Fruit fly (Drosophila melanogaster) whole organism, embryonic: ENCODE measurements around the gene rdhB.

Experiments used
- ATbp ChIP-seq: fragments of 200-800 bp; sonication (Bioruptor generic); optimal IDR thresholded peaks from 2 replicates; lab custom pipeline; 2017; ENCODE audit warnings: missing biosample characterization, mild to moderate bottlenecking, missing genetic modification characterization, missing genetic modification reagents
- Blimp-1 ChIP-seq: fragments of 200-800 bp; sonication (Bioruptor generic); optimal IDR thresholded peaks from 3 replicates; lab custom pipeline; 2018; ENCODE audit warnings: missing biosample characterization, missing genetic modification characterization, mild to moderate bottlenecking, moderate library complexity, missing genetic modification reagents
- C15 ChIP-seq: fragments of 200-800 bp; sonication (Bioruptor generic); IDR thresholded peaks from 3 replicates; pipeline ENCODE4 v1.3.6; 2022; ENCODE audit warnings: missing biosample characterization, missing genetic modification characterization
- CG10274 ChIP-seq: fragments of 200-800 bp; sonication (Bioruptor generic); optimal IDR thresholded peaks from 3 replicates; lab custom pipeline; 2017; ENCODE audit warnings: missing biosample characterization, mild to moderate bottlenecking, missing genetic modification characterization
- CG11504 ChIP-seq: fragments of 200-800 bp; sonication (Bioruptor generic); optimal IDR thresholded peaks from 3 replicates; lab custom pipeline; 2019; ENCODE audit warnings: missing biosample characterization, mild to moderate bottlenecking, missing genetic modification characterization, moderate library complexity
- CG13296 ChIP-seq: fragments of 200-800 bp; sonication (Bioruptor generic); optimal IDR thresholded peaks from 3 replicates; lab custom pipeline; 2018; ENCODE audit warnings: missing biosample characterization, mild to moderate bottlenecking, missing genetic modification characterization
- CG1603 ChIP-seq: fragments of 200-800 bp; sonication (Bioruptor generic); optimal IDR thresholded peaks from 2 replicates; lab custom pipeline; 2019; ENCODE audit warnings: missing biosample characterization, mild to moderate bottlenecking, missing genetic modification characterization, moderate library complexity
- CG31441 ChIP-seq: fragments of 200-800 bp; sonication (Bioruptor generic); IDR thresholded peaks from 2 replicates; pipeline ENCODE4 v1.3.6; 2022; ENCODE audit warnings: missing biosample characterization, missing genetic modification characterization
- CG32532 ChIP-seq: fragments of 200-800 bp; sonication (Bioruptor generic); IDR thresholded peaks from 2 replicates; pipeline ENCODE4 v1.3.6; 2022; ENCODE audit warnings: missing biosample characterization, missing genetic modification characterization
- CG33557 ChIP-seq: fragments of 200-800 bp; sonication (Bioruptor generic); optimal IDR thresholded peaks from 2 replicates; lab custom pipeline; 2019; ENCODE audit warnings: missing biosample characterization, mild to moderate bottlenecking, missing genetic modification characterization, moderate library complexity
- CG3726 ChIP-seq: fragments of 200-800 bp; sonication (Bioruptor generic); IDR thresholded peaks from 3 replicates; pipeline ENCODE4, ENCODE4 v1.3.6; 2022; ENCODE audit warnings: missing biosample characterization, missing genetic modification characterization
- CG3838 ChIP-seq: fragments of 200-800 bp; sonication (Bioruptor generic); optimal IDR thresholded peaks from 3 replicates; lab custom pipeline; 2016; ENCODE audit warnings: missing biosample characterization, missing genetic modification characterization
- CG4424 ChIP-seq: fragments of 200-800 bp; sonication (Bioruptor generic); optimal IDR thresholded peaks from 3 replicates; lab custom pipeline; 2016; ENCODE audit warnings: missing biosample characterization, missing genetic modification characterization
- CG4617 ChIP-seq: fragments of 200-800 bp; sonication (Bioruptor generic); optimal IDR thresholded peaks from 3 replicates; lab custom pipeline; 2016; ENCODE audit warnings: missing biosample characterization, missing genetic modification characterization, borderline replicate concordance
- CG8924 ChIP-seq: fragments of 200-800 bp; optimal IDR thresholded peaks from 3 replicates; lab custom pipeline; 2019; ENCODE audit warnings: missing biosample characterization, mild to moderate bottlenecking, missing genetic modification characterization, moderate library complexity
- Camta ChIP-seq: fragments of 200-800 bp; sonication (Bioruptor generic); optimal IDR thresholded peaks from 2 replicates; lab custom pipeline; 2016; ENCODE audit warnings: missing biosample characterization, missing genetic modification characterization
- D19A ChIP-seq: fragments of 200-800 bp; optimal IDR thresholded peaks from 3 replicates; lab custom pipeline; 2019; ENCODE audit warnings: missing biosample characterization, mild to moderate bottlenecking, missing genetic modification characterization, moderate library complexity
- Dbx ChIP-seq: fragments of 200-800 bp; sonication (Bioruptor generic); IDR thresholded peaks from 3 replicates; pipeline ENCODE4 v1.3.6; 2022; ENCODE audit warnings: missing biosample characterization, missing genetic modification characterization
- Dip2 ChIP-seq: fragments of 200-800 bp; sonication (Bioruptor generic); IDR thresholded peaks from 2 replicates; pipeline ENCODE4 v1.3.6; 2022; ENCODE audit warnings: missing biosample characterization, missing genetic modification characterization
- Dip3 ChIP-seq: fragments of 200-800 bp; sonication (Bioruptor generic); optimal IDR thresholded peaks from 3 replicates; lab custom pipeline; 2016; ENCODE audit warnings: missing biosample characterization, missing genetic modification characterization
- Eip74EF ChIP-seq, 2 experiments: fragments of 200-800 bp in 1 of 2; fragments of >200 bp in 1 of 2; sonication (Bioruptor generic) in 1 of 2; optimal IDR thresholded peaks; 2 replicates each; lab custom pipeline; 2017 to 2019; ENCODE audit warnings: missing biosample characterization in 2 of 2, missing genetic modification characterization in 2 of 2, mild to moderate bottlenecking in 1 of 2, moderate library complexity in 1 of 2
- Gug ChIP-seq: fragments of 200-800 bp; sonication (Bioruptor generic); IDR thresholded peaks from 4 replicates; pipeline ENCODE4 v1.3.6; 2022; ENCODE audit warnings: missing biosample characterization, missing genetic modification characterization
- HLH3B ChIP-seq: fragments of 200-800 bp; sonication (Bioruptor generic); IDR thresholded peaks from 2 replicates; pipeline ENCODE4 v1.3.6; 2022; ENCODE audit warnings: missing biosample characterization, missing genetic modification characterization
- Hand ChIP-seq: fragments of 200-800 bp; sonication (Bioruptor generic); optimal IDR thresholded peaks from 2 replicates; lab custom pipeline; 2017; ENCODE audit warnings: mild to moderate bottlenecking, missing biosample characterization, missing genetic modification reagents, missing genetic modification characterization
- Lhr ChIP-seq: fragments of 200-800 bp; sonication (Bioruptor generic); optimal IDR thresholded peaks from 3 replicates; lab custom pipeline; 2017; ENCODE audit warnings: mild to moderate bottlenecking, missing biosample characterization, missing genetic modification reagents, missing genetic modification characterization
- Myb ChIP-seq: fragments of 200-800 bp; sonication (Bioruptor generic); optimal IDR thresholded peaks from 2 replicates; lab custom pipeline; 2016; ENCODE audit warnings: missing biosample characterization, missing genetic modification characterization
- NfI ChIP-seq: fragments of 200-800 bp; sonication (Bioruptor generic); optimal IDR thresholded peaks from 3 replicates; lab custom pipeline; 2018; ENCODE audit warnings: missing biosample characterization, mild to moderate bottlenecking, missing genetic modification characterization, moderate library complexity
- Opbp ChIP-seq: fragments of 200-800 bp; sonication (Bioruptor generic); IDR thresholded peaks from 3 replicates; pipeline ENCODE4 v1.3.6; 2022; ENCODE audit warnings: missing biosample characterization, missing genetic modification characterization; ENCODE audit not compliant: partially characterized antibody
- Usf ChIP-seq: fragments of 200-800 bp; sonication (Bioruptor generic); optimal IDR thresholded peaks from 2 replicates; lab custom pipeline; 2017; ENCODE audit warnings: missing genotype, missing biosample characterization, missing genetic modification characterization
- Xrp1 ChIP-seq: fragments of 200-800 bp; sonication (Bioruptor generic); IDR thresholded peaks from 2 replicates; pipeline ENCODE4 v1.3.6; 2022; ENCODE audit warnings: missing biosample characterization, missing genetic modification characterization
- az2 ChIP-seq: fragments of 200-800 bp; sonication (Bioruptor generic); optimal IDR thresholded peaks from 3 replicates; lab custom pipeline; 2016; ENCODE audit warnings: missing biosample characterization, missing genetic modification characterization
- dati ChIP-seq: fragments of 200-800 bp; sonication (Bioruptor generic); IDR thresholded peaks from 2 replicates; pipeline ENCODE4 v1.3.6; 2022; ENCODE audit warnings: missing biosample characterization, missing genetic modification characterization
- dmrt99B ChIP-seq: fragments of 200-800 bp; sonication (Bioruptor generic); optimal IDR thresholded peaks from 2 replicates; lab custom pipeline; 2018; ENCODE audit warnings: missing biosample characterization, mild to moderate bottlenecking, missing genetic modification characterization, moderate library complexity
- dpn ChIP-seq, 2 experiments: fragments of 200-800 bp; sonication (Bioruptor generic); optimal IDR thresholded peaks; 3 replicates each; lab custom pipeline; 2016; ENCODE audit warnings: missing biosample characterization in 2 of 2, missing genetic modification characterization in 2 of 2
- dysf ChIP-seq: fragments of 200-800 bp; sonication (Bioruptor generic); IDR thresholded peaks from 3 replicates; pipeline ENCODE4 v1.3.6; 2022; ENCODE audit warnings: missing biosample characterization, missing genetic modification characterization
- gce ChIP-seq: fragments of 200-800 bp; sonication (Bioruptor generic); IDR thresholded peaks from 3 replicates; pipeline ENCODE4 v1.3.6; 2022; ENCODE audit warnings: missing biosample characterization, missing genetic modification characterization
- gro ChIP-seq: fragments of 200-800 bp; sonication (Bioruptor generic); optimal IDR thresholded peaks from 2 replicates; lab custom pipeline; 2016; ENCODE audit warnings: missing biosample characterization, missing genetic modification characterization
- kni ChIP-seq: fragments of 200-800 bp; sonication (Bioruptor generic); optimal IDR thresholded peaks from 3 replicates; lab custom pipeline; 2017; ENCODE audit warnings: mild to moderate bottlenecking, missing biosample characterization, missing genetic modification reagents, missing genetic modification characterization
- knrl ChIP-seq: fragments of 200-800 bp; sonication (Bioruptor generic); IDR thresholded peaks from 3 replicates; pipeline ENCODE4 v1.3.6; 2022; ENCODE audit warnings: missing biosample characterization, missing genetic modification characterization; ENCODE audit not compliant: partially characterized antibody
- mam ChIP-seq: fragments of 200-800 bp; sonication (Bioruptor generic); optimal IDR thresholded peaks from 3 replicates; lab custom pipeline; 2016; ENCODE audit warnings: missing biosample characterization, missing genetic modification characterization
- nau ChIP-seq: fragments of 200-800 bp; sonication (Bioruptor generic); optimal IDR thresholded peaks from 3 replicates; lab custom pipeline; 2017; ENCODE audit warnings: missing biosample characterization, mild to moderate bottlenecking, missing genetic modification characterization, missing genetic modification reagents
- nmo ChIP-seq: fragments of 200-800 bp; sonication (Bioruptor generic); optimal IDR thresholded peaks from 2 replicates; lab custom pipeline; 2018; ENCODE audit warnings: missing biosample characterization, mild to moderate bottlenecking, missing genetic modification characterization, moderate library complexity
- oc ChIP-seq: fragments of 200-800 bp; sonication (Bioruptor generic); optimal IDR thresholded peaks from 2 replicates; lab custom pipeline; 2018; ENCODE audit warnings: missing biosample characterization, mild to moderate bottlenecking, missing genetic modification characterization, moderate library complexity
- pfk ChIP-seq: fragments of 200-800 bp; sonication (Bioruptor generic); optimal IDR thresholded peaks from 2 replicates; lab custom pipeline; 2018; ENCODE audit warnings: missing biosample characterization, mild to moderate bottlenecking, missing genetic modification characterization, moderate library complexity
- schlank ChIP-seq: fragments of 200-800 bp; sonication (Bioruptor generic); optimal IDR thresholded peaks from 2 replicates; lab custom pipeline; 2018; ENCODE audit warnings: missing biosample characterization, mild to moderate bottlenecking, missing genetic modification characterization
- sisA ChIP-seq: fragments of 200-800 bp; sonication (Bioruptor generic); IDR thresholded peaks from 2 replicates; pipeline ENCODE4 v1.3.6; 2022; ENCODE audit warnings: missing biosample characterization, missing genetic modification characterization
- sna ChIP-seq: fragments of 200-800 bp; sonication (Bioruptor generic); IDR thresholded peaks from 2 replicates; pipeline ENCODE4 v1.3.6; 2022; ENCODE audit warnings: missing biosample characterization, missing genetic modification characterization; ENCODE audit not compliant: partially characterized antibody
- stwl ChIP-seq: fragments of 200-800 bp; sonication (Bioruptor generic); optimal IDR thresholded peaks from 3 replicates; lab custom pipeline; 2018; ENCODE audit warnings: missing biosample characterization, mild to moderate bottlenecking, missing genetic modification characterization, moderate library complexity
- usp ChIP-seq: fragments of >200 bp; optimal IDR thresholded peaks from 2 replicates; lab custom pipeline; 2017; ENCODE audit warnings: missing biosample characterization, missing genetic modification characterization

rdhB gene

DNA sequence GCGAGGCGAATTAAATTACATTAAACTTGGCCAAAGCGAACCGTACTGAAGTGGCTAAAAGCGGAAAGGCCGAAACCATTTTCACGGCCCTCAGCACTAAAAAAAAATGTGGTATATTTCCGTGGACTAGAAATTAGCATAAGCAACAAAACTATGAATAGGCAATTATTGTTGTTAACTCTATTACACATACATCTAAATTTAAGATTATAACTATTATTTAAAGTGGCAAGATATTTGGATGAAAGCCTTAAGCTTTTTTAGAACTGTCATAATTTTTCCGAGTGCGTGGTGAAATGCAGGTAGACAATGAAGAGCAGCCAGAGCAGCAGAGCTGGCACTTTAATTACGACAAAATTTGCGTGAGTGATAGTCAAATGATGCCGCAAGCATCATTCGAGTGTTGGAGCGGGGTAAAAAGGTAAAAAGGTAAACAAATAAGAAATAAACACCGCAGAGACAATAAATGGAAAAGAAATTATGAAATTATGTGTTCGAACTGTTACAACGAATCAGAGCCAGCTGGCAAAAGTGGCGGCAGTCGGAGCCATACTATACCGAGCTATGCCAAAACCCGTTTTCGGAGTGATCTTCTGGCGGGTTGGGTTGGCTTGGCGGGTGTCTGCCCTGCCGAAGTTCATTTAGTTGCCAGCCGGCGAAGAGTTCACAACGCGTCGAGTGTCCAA is 22.7 kb upstream of the rdhB start, which contains the start of gene CG7080:
CG7080 (plus strand) TSS at position 636 of the 686 bp plus-strand sequence.
- TF ChIP-seq sna (GFP tag; lab: Robert Waterston, UW) (no peak), CG4617 (GFP tag; lab: Kevin White, UChicago) (no peak), oc (tag; lab: Kevin White, UChicago) (peak; percentile 4), dmrt99B (tag; lab: Kevin White, UChicago) (peak; percentile 77), CG33557 (no peak), Blimp-1 (peak; percentile 21), C15 (GFP tag; lab: Robert Waterston, UW) (no peak), CG13296 (no peak), CG1603 (tag; lab: Kevin White, UChicago) (peak; percentile 48), mam (no peak), CG4424 (GFP tag; lab: Kevin White, UChicago) (no peak), nmo (peak; percentile 7), CG3838 (GFP tag; lab: Kevin White, UChicago) (no peak), HLH3B (GFP tag; lab: Robert Waterston, UW) (peak; percentile 27; the same call in 1 of the 2 replicates), ATbp (GFP tag; lab: Kevin White, UChicago) (peak; percentile 38), Opbp (no peak), dysf (GFP tag; lab: Robert Waterston, UW) (0 out of 3 replicates have a peak, but pooled peaks have one; percentile 20), CG31441 (GFP tag; lab: Robert Waterston, UW) (peak; percentile 66), Gug (GFP tag; lab: Robert Waterston, UW) (no peak), az2 (GFP tag; lab: Kevin White, UChicago) (no peak), Dbx (no peak), schlank (tag; lab: Kevin White, UChicago) (no peak), sisA (0 out of 2 replicates have a peak, but pooled peaks have one; percentile 25), CG11504 (tag; lab: Kevin White, UChicago) (peak; percentile 72), CG3726 (no peak), Dip3 (GFP tag; lab: Kevin White, UChicago) (no peak), Lhr (GFP tag; lab: Kevin White, UChicago) (no peak), stwl (tag; lab: Kevin White, UChicago) (no peak), Eip74EF (GFP tag; optimal IDR thresholded peaks at IDR 0.05; lab: Kevin White, UChicago) (peak in 1 of 2 experiments; percentile 12), CG8924 (tag; lab: Kevin White, UChicago) (no peak), dpn (GFP tag; optimal IDR thresholded peaks at IDR 0.05; lab: Kevin White, UChicago) (no peak), Dip2 (GFP tag; lab: Robert Waterston, UW) (no peak), pfk (no peak), usp (no peak), gce (GFP tag; lab: Robert Waterston, UW) (no peak), Usf (GFP tag; lab: Kevin White, UChicago) (no peak), D19A (tag; lab: Kevin White, UChicago) (no peak), CG10274 (GFP tag; lab: Kevin White, UChicago) (no peak), kni (GFP tag; lab: Kevin White, UChicago) (no peak), knrl (GFP tag; lab: Robert Waterston, UW) (no peak), Xrp1 (GFP tag; lab: Robert Waterston, UW) (no peak), Myb (GFP tag; lab: Kevin White, UChicago) (no peak), NfI (GFP tag; lab: Kevin White, UChicago) (no peak), CG32532 (GFP tag; lab: Robert Waterston, UW) (no peak), Camta (GFP tag; lab: Kevin White, UChicago) (no peak), Hand (GFP tag; lab: Kevin White, UChicago) (no peak), gro (no peak), nau (GFP tag; lab: Kevin White, UChicago) (peak; percentile 1), dati (no peak)
